Worm (Caenorhabditis elegans) whole organism, L2 larva: ENCODE results near the gene cyp-23A1.

Experiments
- Y55F3AM.14 ChIP-seq: fragments of 200-800 bp; sonication (Bioruptor generic); optimal IDR thresholded peaks from 2 replicates; lab custom pipeline; 2018; ENCODE audit warnings: mild to moderate bottlenecking, missing genetic modification characterization, missing compliant biosample characterization
- ama-1 ChIP-seq: fragments of 150-350 bp; optimal IDR thresholded peaks from 2 replicates; lab custom pipeline; 2018; ENCODE audit warnings: inconsistent platforms
- fos-1 ChIP-seq: fragments of 150-350 bp; optimal IDR thresholded peaks from 2 replicates; lab custom pipeline; 2014; ENCODE audit warnings: missing biosample characterization, missing genetic modification characterization
- unc-62 ChIP-seq: fragments of 150-350 bp; optimal IDR thresholded peaks from 2 replicates; lab custom pipeline; 2014; ENCODE audit warnings: missing biosample characterization, missing genetic modification reagents, missing genetic modification characterization
- zag-1 ChIP-seq: fragments of 150-350 bp; optimal IDR thresholded peaks from 2 replicates; lab custom pipeline; 2014; ENCODE audit warnings: missing biosample characterization, missing genetic modification characterization
- ztf-1 ChIP-seq: fragments of 200-800 bp; sonication (Bioruptor generic); conservative IDR thresholded peaks from 2 replicates; pipeline ENCODE4 v1.3.6; 2022; ENCODE audit warnings: missing genetic modification characterization, missing compliant biosample characterization

DNA sequence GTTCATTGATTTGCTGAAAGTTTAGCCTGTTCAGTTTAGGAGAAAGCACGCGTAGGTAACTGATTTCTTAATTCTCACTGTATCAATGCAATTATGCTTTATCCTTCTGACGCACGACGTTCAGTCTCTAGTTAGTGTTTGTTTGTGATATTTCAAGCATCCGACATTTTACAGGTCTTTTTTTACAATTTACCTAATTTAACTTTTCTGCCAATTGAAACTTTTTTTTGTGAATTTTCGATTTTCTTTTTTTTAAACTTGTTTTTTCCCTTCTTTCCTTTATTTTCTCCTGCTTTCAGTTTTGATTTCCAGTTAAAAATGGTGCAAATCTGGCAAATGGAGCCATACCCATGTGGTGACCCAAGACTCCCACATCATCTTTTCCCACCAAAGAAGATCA lies 38.8 kb downstream of the cyp-23A1 start, which contains the start of gene K07E1.1:
- no peak for TF ChIP-seq Y55F3AM.14 (GFP tag; lab: Kevin White, UChicago)
- no peak for TF ChIP-seq zag-1
- no peak for TF ChIP-seq fos-1
- no peak for TF ChIP-seq unc-62 (GFP tag; lab: Kevin White, UChicago)
- TF ChIP-seq ama-1, result no peak
- TF ChIP-seq ztf-1 (GFP tag; lab: Robert Waterston, UW), result no peak
